Worm (Caenorhabditis elegans) whole organism, L2 larva: Measurements from ENCODE around the gene E02C12.10.

Experiments
- C34F6.9 ChIP-seq: fragments of 150-350 bp; optimal IDR thresholded peaks from 2 replicates; lab custom pipeline; 2014; ENCODE audit warnings: missing biosample characterization, missing genetic modification characterization
- F13H6.1 ChIP-seq: sonication (generic microtip); optimal IDR thresholded peaks from 2 replicates; lab custom pipeline; 2016; ENCODE audit warnings: missing genetic modification characterization, missing compliant biosample characterization
- R02D3.7 ChIP-seq: fragments of 150-350 bp; optimal IDR thresholded peaks from 2 replicates; lab custom pipeline; 2014; ENCODE audit warnings: missing biosample characterization, missing genetic modification characterization
- alr-1 ChIP-seq: fragments of 150-350 bp; optimal IDR thresholded peaks from 2 replicates; lab custom pipeline; 2014; ENCODE audit warnings: missing biosample characterization, missing genetic modification characterization
- aly-2 ChIP-seq: fragments of 150-350 bp; optimal IDR thresholded peaks from 2 replicates; lab custom pipeline; 2014; ENCODE audit warnings: missing biosample characterization, missing genetic modification characterization
- ceh-16 ChIP-seq: fragments of 150-350 bp; optimal IDR thresholded peaks from 2 replicates; lab custom pipeline; 2014; ENCODE audit warnings: missing biosample characterization, missing genetic modification characterization
- crh-2 ChIP-seq: sonication (generic microtip); optimal IDR thresholded peaks from 2 replicates; lab custom pipeline; 2017; ENCODE audit warnings: missing biosample characterization, missing genetic modification characterization
- egl-27 ChIP-seq: sonication (generic microtip); optimal IDR thresholded peaks from 3 replicates; lab custom pipeline; 2017; ENCODE audit warnings: missing biosample characterization, missing genetic modification reagents, missing genetic modification characterization
- elt-1 ChIP-seq: fragments of 150-350 bp; optimal IDR thresholded peaks from 2 replicates; lab custom pipeline; 2014; ENCODE audit warnings: missing biosample characterization, missing genetic modification characterization
- elt-3 ChIP-seq: sonication (generic microtip); optimal IDR thresholded peaks from 2 replicates; lab custom pipeline; 2017; ENCODE audit warnings: missing biosample characterization, missing genetic modification characterization
- fos-1 ChIP-seq: fragments of 150-350 bp; optimal IDR thresholded peaks from 2 replicates; lab custom pipeline; 2014; ENCODE audit warnings: missing biosample characterization, missing genetic modification characterization
- gmeb-1 ChIP-seq: fragments of 150-350 bp; optimal IDR thresholded peaks from 2 replicates; lab custom pipeline; 2014; ENCODE audit warnings: missing biosample characterization, missing genetic modification characterization
- lin-11 ChIP-seq: fragments of 150-350 bp; sonication (generic microtip); optimal IDR thresholded peaks from 2 replicates; lab custom pipeline; 2014; ENCODE audit warnings: missing biosample characterization, missing genetic modification characterization, inconsistent platforms, mixed read lengths
- lsy-2 ChIP-seq, 2 experiments: fragments of 150-350 bp in 1 of 2; sonication (generic microtip) in 1 of 2; optimal IDR thresholded peaks; 2 replicates each; lab custom pipeline; 2014 to 2017; ENCODE audit warnings: missing biosample characterization in 2 of 2, missing genetic modification characterization in 2 of 2
- mab-5 ChIP-seq: fragments of 150-350 bp; optimal IDR thresholded peaks from 2 replicates; lab custom pipeline; 2014; ENCODE audit warnings: missing biosample characterization, missing genetic modification characterization
- mbf-1 ChIP-seq: sonication (generic microtip); optimal IDR thresholded peaks from 2 replicates; lab custom pipeline; 2017; ENCODE audit warnings: missing biosample characterization, missing genetic modification characterization
- mdl-1 ChIP-seq, 2 experiments: fragments of 150-350 bp in 1 of 2; sonication (generic microtip) in 1 of 2; optimal IDR thresholded peaks; 2 replicates each; lab custom pipeline; 2017; ENCODE audit warnings: missing biosample characterization in 2 of 2, missing genetic modification characterization in 2 of 2
- nhr-10 ChIP-seq: sonication (generic microtip); optimal IDR thresholded peaks from 2 replicates; lab custom pipeline; 2017; ENCODE audit warnings: missing biosample characterization, missing genetic modification characterization
- nhr-11 ChIP-seq: fragments of 150-350 bp; optimal IDR thresholded peaks from 2 replicates; lab custom pipeline; 2014; ENCODE audit warnings: missing biosample characterization, missing genetic modification characterization
- nhr-23 ChIP-seq: fragments of 150-350 bp; optimal IDR thresholded peaks from 2 replicates; lab custom pipeline; 2014; ENCODE audit warnings: missing biosample characterization, missing genetic modification reagents, missing genetic modification characterization
- nhr-237 ChIP-seq: fragments of 150-350 bp; optimal IDR thresholded peaks from 2 replicates; lab custom pipeline; 2014; ENCODE audit warnings: missing biosample characterization, missing genetic modification characterization
- nhr-25 ChIP-seq: fragments of 150-350 bp; sonication (generic microtip); optimal IDR thresholded peaks from 3 replicates; lab custom pipeline; 2014; ENCODE audit warnings: missing biosample characterization, missing genetic modification characterization
- nhr-6 ChIP-seq: fragments of 150-350 bp; optimal IDR thresholded peaks from 2 replicates; lab custom pipeline; 2014; ENCODE audit warnings: missing biosample characterization, missing genetic modification characterization
- nhr-77 ChIP-seq: fragments of 150-350 bp; optimal IDR thresholded peaks from 2 replicates; lab custom pipeline; 2014; ENCODE audit warnings: missing biosample characterization, missing genetic modification characterization
- peb-1 ChIP-seq: fragments of 150-350 bp; optimal IDR thresholded peaks from 2 replicates; lab custom pipeline; 2014; ENCODE audit warnings: missing biosample characterization, missing genetic modification characterization
- skn-1 ChIP-seq: sonication (generic microtip); optimal IDR thresholded peaks from 2 replicates; lab custom pipeline; 2017; ENCODE audit warnings: missing biosample characterization, missing genetic modification characterization
- sma-9 ChIP-seq, 2 experiments: fragments of 150-350 bp in 1 of 2; sonication (generic microtip) in 1 of 2; optimal IDR thresholded peaks; 2 replicates each; lab custom pipeline; 2014 to 2016; ENCODE audit warnings: missing genetic modification characterization in 2 of 2, mild to moderate bottlenecking in 1 of 2, missing biosample characterization in 1 of 2, missing compliant biosample characterization in 1 of 2, missing genetic modification reagents in 1 of 2, moderate library complexity in 1 of 2
- snpc-4 ChIP-seq: fragments of 150-350 bp; optimal IDR thresholded peaks from 2 replicates; lab custom pipeline; 2014; ENCODE audit warnings: missing biosample characterization, missing genetic modification characterization
- unc-62 ChIP-seq: fragments of 150-350 bp; optimal IDR thresholded peaks from 2 replicates; lab custom pipeline; 2014; ENCODE audit warnings: missing biosample characterization, missing genetic modification reagents, missing genetic modification characterization
- zag-1 ChIP-seq: fragments of 150-350 bp; optimal IDR thresholded peaks from 2 replicates; lab custom pipeline; 2014; ENCODE audit warnings: missing biosample characterization, missing genetic modification characterization
- ztf-1 ChIP-seq: fragments of 200-800 bp; sonication (Bioruptor generic); conservative IDR thresholded peaks from 2 replicates; pipeline ENCODE4 v1.3.6; 2022; ENCODE audit warnings: missing genetic modification characterization, missing compliant biosample characterization
- ztf-11 ChIP-seq: sonication (generic microtip); optimal IDR thresholded peaks from 2 replicates; lab custom pipeline; 2017; ENCODE audit warnings: missing biosample characterization, missing genetic modification characterization
- ztf-4 ChIP-seq: fragments of 150-350 bp; optimal IDR thresholded peaks from 2 replicates; lab custom pipeline; 2014; ENCODE audit warnings: missing biosample characterization, missing genetic modification characterization

Gene E02C12.10

DNA sequence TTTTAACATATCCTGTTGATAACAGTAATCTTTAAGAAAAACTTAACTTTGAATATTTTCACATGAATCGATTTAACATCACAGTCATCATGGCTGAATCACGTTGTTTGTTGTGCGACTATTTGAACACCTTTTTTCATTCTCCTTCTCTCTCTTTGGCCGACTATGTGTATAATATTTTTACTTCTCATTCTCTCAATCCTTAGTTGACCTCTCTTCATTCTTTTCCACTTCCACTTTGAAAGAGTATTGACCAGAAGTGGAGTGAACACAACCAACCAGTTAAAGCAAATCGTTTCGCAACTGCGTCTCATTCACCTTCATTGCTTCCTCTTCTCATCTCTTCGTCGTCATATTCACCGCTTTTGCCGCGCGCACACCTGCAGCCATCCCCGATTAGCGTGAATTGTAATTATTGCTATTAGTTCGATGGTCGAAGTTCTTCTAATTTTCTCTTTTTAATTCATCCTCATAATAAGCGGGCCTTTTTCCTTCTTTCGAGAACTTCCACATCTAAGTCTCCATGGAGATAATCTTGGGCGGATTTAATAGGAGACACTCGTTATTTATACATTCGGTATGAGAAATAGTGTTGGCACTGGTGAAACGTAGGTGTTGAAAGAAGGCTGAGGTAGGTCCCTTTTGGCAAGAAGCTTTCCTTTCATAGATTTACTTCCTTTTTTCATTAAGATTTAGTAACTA, 16.9 kb upstream of the E02C12.10 start:
- peak; percentile 35 for TF ChIP-seq nhr-25
- TF ChIP-seq crh-2, result no peak

DNA sequence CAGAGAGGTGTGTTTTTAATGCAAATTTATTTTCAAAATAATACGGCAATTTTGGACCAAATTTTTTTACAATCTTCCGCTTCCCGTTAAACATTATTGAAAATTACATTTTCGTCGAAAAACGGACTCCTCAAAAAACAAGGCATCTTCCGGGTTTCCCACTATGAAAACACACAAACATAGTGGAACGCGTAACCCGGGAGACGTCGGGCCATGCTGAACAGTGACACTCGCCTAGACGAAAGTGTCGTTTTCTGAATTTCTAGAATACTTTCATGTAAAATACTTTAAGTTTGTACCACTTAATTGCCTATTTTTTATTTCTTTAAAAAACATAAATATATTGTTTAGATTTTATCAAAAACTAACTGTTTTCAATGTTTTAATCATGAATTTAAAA, 13.8 kb upstream of the E02C12.10 start:
- TF ChIP-seq nhr-23 (tag; lab: Kevin White, UChicago), result no peak
- no peak for TF ChIP-seq lsy-2 (tag; optimal IDR thresholded peaks at IDR 0.05; lab: Kevin White, UChicago)
- TF ChIP-seq unc-62 (GFP tag; lab: Kevin White, UChicago), result no peak
- TF ChIP-seq nhr-10, result no peak
- TF ChIP-seq mdl-1 (tag; optimal IDR thresholded peaks at IDR 0.05; lab: Kevin White, UChicago), result no peak
- TF ChIP-seq snpc-4 (tag; lab: Kevin White, UChicago), result peak; percentile 95
- no peak for TF ChIP-seq nhr-237 (tag; lab: Kevin White, UChicago)
- TF ChIP-seq skn-1, result no peak

- TF ChIP-seq snpc-4 (tag; lab: Kevin White, UChicago) (no peak), peb-1 (no peak), gmeb-1 (tag; lab: Kevin White, UChicago) (no peak), crh-2 (no peak), unc-62 (GFP tag; lab: Kevin White, UChicago) (no peak), mbf-1 (tag; lab: Kevin White, UChicago) (no peak), nhr-77 (tag; lab: Kevin White, UChicago) (no peak), egl-27 (tag; lab: Kevin White, UChicago) (no peak), fos-1 (tag; lab: Kevin White, UChicago) (no peak), lsy-2 (tag; optimal IDR thresholded peaks at IDR 0.05; lab: Kevin White, UChicago) (no peak)
Observed at ce11 chrV:9386143-9386542, 7.9 kb upstream of the E02C12.10 start, which contains the start of gene hum-2. hum-2 (plus strand) TSS chrV:9386175.

DNA sequence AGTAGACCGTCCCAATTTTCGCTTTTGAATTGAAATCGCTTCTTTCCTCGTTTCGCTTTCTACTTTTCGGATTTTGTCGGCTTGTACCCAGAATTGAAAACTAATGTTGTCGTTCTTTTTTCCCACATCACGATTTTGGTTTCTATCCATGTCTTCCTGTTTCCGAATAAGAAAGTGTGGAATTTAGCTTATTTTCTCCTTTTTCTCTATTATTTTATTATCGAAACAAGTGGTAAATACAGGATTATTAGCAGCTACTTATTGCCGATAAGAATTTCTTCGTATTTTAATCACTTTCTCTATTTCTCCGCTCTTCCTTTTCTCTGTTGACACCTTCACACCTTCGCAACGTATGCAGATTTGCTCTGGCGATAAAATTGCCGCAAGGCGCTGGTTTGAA, 6.7 kb upstream of the E02C12.10 start:
- TF ChIP-seq mbf-1 (tag; lab: Kevin White, UChicago) (no peak), nhr-77 (tag; lab: Kevin White, UChicago) (no peak), zag-1 (tag; lab: Kevin White, UChicago) (no peak), alr-1 (no peak), nhr-10 (no peak), peb-1 (no peak), unc-62 (GFP tag; lab: Kevin White, UChicago) (no peak), F13H6.1 (no peak)

DNA sequence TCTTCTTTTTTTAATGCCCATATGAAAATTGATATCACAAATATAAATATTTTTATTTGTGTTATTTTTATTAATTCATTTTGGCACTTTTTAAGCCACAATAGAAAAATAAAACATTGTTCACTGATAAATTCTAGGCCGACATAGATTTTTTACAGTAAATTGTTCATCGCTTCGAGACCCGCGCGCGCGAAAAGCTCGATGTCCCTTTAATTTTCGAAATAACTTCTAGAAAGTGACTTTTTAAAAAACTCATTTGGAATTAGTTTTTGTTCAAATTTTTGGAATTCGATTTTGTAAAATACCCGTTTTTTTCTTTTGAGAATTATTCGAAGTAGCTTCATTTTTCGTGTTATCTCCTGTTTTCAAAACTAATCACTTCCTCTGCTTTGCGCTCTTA, 6.2 kb upstream of the E02C12.10 start:
- TF ChIP-seq elt-3 (tag; lab: Kevin White, UChicago) (no peak), ceh-16 (tag; lab: Kevin White, UChicago) (no peak), ztf-11 (tag; lab: Kevin White, UChicago) (no peak), C34F6.9 (tag; lab: Kevin White, UChicago) (no peak), R02D3.7 (no peak), aly-2 (no peak), crh-2 (no peak), nhr-25 (no peak), nhr-11 (tag; lab: Kevin White, UChicago) (no peak), sma-9 (GFP tag; optimal IDR thresholded peaks at IDR 0.05; lab: Kevin White, UChicago) (no peak), sma-9 (tag; optimal IDR thresholded peaks at IDR 0.05; lab: Kevin White, UChicago) (no peak), alr-1 (no peak), fos-1 (tag; lab: Kevin White, UChicago) (no peak), ztf-1 (GFP tag; lab: Robert Waterston, UW) (no peak), elt-1 (tag; lab: Kevin White, UChicago) (no peak), ztf-4 (tag; lab: Kevin White, UChicago) (no peak), nhr-6 (tag; lab: Kevin White, UChicago) (no peak), lin-11 (tag; lab: Kevin White, UChicago) (no peak), nhr-10 (no peak), unc-62 (GFP tag; lab: Kevin White, UChicago) (no peak), mab-5 (tag; lab: Kevin White, UChicago) (no peak)
